Worm (Caenorhabditis elegans): ENCODE data around the gene Y43F8B.2.

Gene Y43F8B.2

DNA sequence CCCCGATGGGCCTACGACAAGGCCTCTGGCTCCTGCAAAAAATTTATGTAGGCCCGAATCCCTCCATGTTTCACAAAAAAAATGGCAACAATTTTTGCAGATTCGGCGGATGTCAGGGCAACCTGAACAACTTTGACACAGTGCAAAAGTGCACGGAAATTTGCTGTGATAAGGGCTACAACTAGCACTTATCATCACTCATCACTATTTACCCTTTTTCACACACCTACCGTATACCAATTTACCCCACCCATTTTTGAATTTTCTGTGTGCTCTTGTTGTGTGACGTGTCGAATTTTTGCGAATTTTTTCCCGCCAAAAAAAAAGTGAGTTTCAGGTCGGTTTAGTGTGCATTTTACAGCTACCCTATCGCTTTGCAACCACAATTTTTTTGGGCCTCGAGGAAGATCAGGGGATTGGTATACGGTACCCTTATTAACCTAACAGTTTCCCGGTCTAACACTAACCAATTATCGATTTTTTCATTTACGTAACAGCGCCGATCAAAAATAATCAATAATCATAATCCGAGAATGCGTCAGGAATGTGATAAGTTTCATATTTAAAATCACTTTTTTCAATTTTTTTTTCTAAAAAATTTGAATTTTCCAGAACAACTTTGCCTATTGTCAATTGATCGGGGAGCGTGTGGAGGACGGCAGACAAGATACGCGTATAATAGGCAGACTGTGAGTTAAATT is 14.3 kb downstream of the Y43F8B.2 start:
- TF ChIP-seq ceh-16 (tag; optimal IDR thresholded peaks at IDR 0.05): no peak
- TF ChIP-seq elt-2 (tag; optimal IDR thresholded peaks at IDR 0.05): peak; percentile 29
- no peak for TF ChIP-seq tbx-2 (tag; optimal IDR thresholded peaks at IDR 0.05)
- no peak for TF ChIP-seq ztf-4 (tag; optimal IDR thresholded peaks at IDR 0.05)
- no peak for TF ChIP-seq nhr-67 (tag; optimal IDR thresholded peaks at IDR 0.05)
- no peak for TF ChIP-seq eor-1 (tag; optimal IDR thresholded peaks at IDR 0.05)
- no peak for TF ChIP-seq snpc-4 (tag; optimal IDR thresholded peaks at IDR 0.05)
- TF ChIP-seq aly-2 (tag; optimal IDR thresholded peaks at IDR 0.05): no peak
- TF ChIP-seq pqm-1 (tag; optimal IDR thresholded peaks at IDR 0.05): peak; percentile 4

DNA sequence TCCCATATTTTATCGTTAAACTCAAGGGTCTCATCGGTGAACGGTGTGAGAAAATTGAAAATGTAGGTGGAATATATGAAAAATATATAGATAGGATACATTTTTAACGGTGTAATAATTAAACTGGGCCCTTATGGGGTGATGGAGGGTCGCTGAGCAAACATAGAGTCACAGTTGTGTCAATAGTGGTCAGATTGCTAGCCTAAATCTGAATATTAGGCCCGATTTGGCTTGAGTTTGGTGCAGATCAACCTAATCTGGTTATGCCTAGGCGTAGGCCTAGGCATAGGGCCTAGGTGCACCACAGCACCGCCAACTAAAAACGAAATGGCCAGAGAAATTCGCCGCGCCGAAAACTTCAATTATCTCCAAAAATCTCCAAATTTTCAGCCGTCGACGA is 19.4 kb downstream of the Y43F8B.2 start, which contains the start of gene phy-4:
Gene phy-4 (minus strand): TSS at position 101 of the 400 bp plus-strand sequence.
- TF ChIP-seq ztf-4 (tag; optimal IDR thresholded peaks at IDR 0.05) (no peak), ama-1 (optimal IDR thresholded peaks at IDR 0.05) (no peak), lin-15B (tag; optimal IDR thresholded peaks at IDR 0.05) (no peak), pqm-1 (tag; optimal IDR thresholded peaks at IDR 0.05) (no peak)

DNA sequence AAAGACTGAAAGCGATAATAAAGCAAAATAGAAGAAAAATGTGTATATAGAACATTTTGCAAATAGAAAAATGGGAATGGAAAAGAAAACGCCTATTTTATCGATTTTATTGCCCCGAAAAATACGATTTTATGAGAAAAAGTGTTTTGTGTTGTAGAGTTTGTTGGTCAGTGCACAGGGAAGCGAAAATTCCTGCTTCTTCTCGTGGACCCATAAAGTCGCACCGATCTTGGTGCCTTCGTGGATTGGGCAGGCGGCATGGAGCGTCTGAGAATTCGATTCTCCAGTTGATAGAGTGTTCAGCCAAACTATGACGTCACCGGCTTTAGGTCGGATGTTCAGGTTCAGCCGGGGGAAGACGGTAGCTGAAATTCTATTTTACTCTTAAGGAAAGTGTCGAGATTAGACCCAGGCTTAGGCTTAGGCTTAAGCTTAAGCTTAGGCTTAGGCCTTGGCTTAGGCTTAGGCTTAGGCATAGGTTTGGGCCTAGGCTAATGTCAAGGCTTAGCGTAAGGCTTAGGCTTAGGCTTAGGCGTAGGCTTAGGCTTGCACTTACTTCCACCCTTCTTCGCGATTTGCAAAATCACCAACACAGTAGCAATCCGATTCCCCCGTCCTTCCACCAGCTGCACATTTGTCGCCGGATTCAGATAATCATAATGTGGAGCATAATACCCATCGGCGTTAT is 20.5 kb downstream of the Y43F8B.2 start, which contains the start of gene Y43F8B.19:
Gene Y43F8B.19 (minus strand): TSS at position 51 of the 688 bp plus-strand sequence.
- no peak for TF ChIP-seq nhr-28 (tag; optimal IDR thresholded peaks at IDR 0.05)
- TF ChIP-seq nhr-12 (tag; optimal IDR thresholded peaks at IDR 0.05): no peak
- no peak for TF ChIP-seq elt-1 (tag; optimal IDR thresholded peaks at IDR 0.05)
- no peak for TF ChIP-seq snpc-4 (tag; optimal IDR thresholded peaks at IDR 0.05)
- TF ChIP-seq zag-1 (tag; optimal IDR thresholded peaks at IDR 0.05): no peak
- TF ChIP-seq ZK546.5 (tag; optimal IDR thresholded peaks at IDR 0.05): no peak

DNA sequence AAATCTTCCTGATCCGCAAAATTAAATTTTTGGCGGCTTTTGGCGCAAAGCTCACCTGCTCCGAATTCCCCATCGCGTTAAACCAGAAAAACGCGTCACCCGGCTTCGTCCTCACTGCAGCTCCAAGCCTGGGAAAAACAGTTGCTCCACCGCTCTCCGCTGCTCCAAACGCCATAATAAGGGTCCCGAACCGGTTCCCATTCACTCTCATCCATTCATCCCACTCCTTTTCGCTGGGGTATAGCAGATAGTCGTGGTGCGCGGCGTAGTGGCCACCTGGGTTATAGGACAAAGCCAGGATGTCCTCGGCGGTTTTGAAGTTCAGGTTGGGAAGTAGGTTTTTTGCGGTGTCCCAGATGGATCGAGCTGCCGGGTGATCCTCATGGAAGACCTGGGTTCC is 22.0 kb downstream of the Y43F8B.2 start:
- TF ChIP-seq pqm-1 (tag; optimal IDR thresholded peaks at IDR 0.05): no peak
- TF ChIP-seq unc-62 (GFP tag; optimal IDR thresholded peaks at IDR 0.05): no peak
- no peak for TF ChIP-seq nhr-23 (tag; optimal IDR thresholded peaks at IDR 0.05)
- no peak for TF ChIP-seq lin-39 (tag; optimal IDR thresholded peaks at IDR 0.05)
- TF ChIP-seq nhr-11 (tag; optimal IDR thresholded peaks at IDR 0.05): no peak
- no peak for TF ChIP-seq nhr-28 (tag; optimal IDR thresholded peaks at IDR 0.05)
- no peak for TF ChIP-seq sea-2 (GFP tag; optimal IDR thresholded peaks at IDR 0.05)
- TF ChIP-seq jun-1 (tag; optimal IDR thresholded peaks at IDR 0.05): no peak
- TF ChIP-seq fos-1 (tag; optimal IDR thresholded peaks at IDR 0.05): no peak
- TF ChIP-seq egl-5 (tag; optimal IDR thresholded peaks at IDR 0.05): no peak

DNA sequence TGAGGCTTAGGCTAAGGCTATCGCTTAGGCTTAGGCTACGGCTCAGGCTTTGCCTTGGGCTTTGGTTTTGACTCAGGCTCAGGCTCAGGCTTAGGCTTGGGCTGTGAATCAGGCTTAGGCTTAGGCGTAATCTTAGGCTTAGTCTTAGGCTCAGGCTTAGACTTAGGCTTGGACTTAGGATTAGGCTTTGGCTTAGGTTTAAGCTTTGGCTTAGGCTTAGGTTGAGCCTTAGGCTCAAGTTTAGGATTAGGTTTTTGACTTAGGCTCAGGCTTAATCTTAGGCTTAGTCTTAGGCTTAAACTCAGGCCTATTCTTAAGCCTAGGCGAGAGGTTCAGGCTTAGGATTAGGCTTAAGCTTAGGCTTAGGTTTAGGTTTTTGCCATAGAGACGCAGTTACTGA is 22.6 kb downstream of the Y43F8B.2 start:
- no peak for TF ChIP-seq nhr-23 (tag; optimal IDR thresholded peaks at IDR 0.05)
- no peak for TF ChIP-seq pha-4 (tag; optimal IDR thresholded peaks at IDR 0.05)
- no peak for TF ChIP-seq daf-12 (tag; optimal IDR thresholded peaks at IDR 0.05)
- no peak for TF ChIP-seq R02D3.7 (tag; optimal IDR thresholded peaks at IDR 0.05)
- no peak for TF ChIP-seq elt-3 (tag; optimal IDR thresholded peaks at IDR 0.05)
- TF ChIP-seq ceh-9 (tag; optimal IDR thresholded peaks at IDR 0.05): no peak
- no peak for TF ChIP-seq ama-1 (optimal IDR thresholded peaks at IDR 0.05)
- TF ChIP-seq ZK546.5 (tag; optimal IDR thresholded peaks at IDR 0.05): no peak
- no peak for TF ChIP-seq ceh-16 (tag; optimal IDR thresholded peaks at IDR 0.05)
- no peak for TF ChIP-seq pqm-1 (tag; optimal IDR thresholded peaks at IDR 0.05)
- no peak for TF ChIP-seq egl-27 (tag; optimal IDR thresholded peaks at IDR 0.05)
- no peak for TF ChIP-seq ztf-11 (tag; optimal IDR thresholded peaks at IDR 0.05)
- no peak for TF ChIP-seq nhr-43 (tag; optimal IDR thresholded peaks at IDR 0.05; ENCODE audit: poor library complexity, severe bottlenecking)
- TF ChIP-seq fos-1 (tag; optimal IDR thresholded peaks at IDR 0.05): no peak

DNA sequence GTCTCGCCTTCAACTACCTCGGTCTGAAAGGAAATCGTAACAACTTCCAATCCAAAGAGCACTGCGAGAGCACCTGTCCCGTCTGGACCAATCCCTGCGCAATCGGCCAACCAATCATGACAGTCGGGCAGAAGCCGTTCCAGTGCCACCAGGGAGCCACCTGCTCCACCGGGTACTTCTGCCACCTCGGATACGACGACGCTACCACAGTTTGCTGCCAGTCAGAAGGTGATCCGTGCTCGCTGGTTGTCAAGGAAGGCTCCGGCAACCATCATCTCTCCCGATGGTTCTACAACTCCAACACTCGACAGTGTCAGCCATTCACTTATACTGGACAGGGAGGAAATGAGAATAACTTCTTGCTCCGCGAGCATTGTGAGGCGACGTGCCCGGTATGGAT is 23.8 kb downstream of the Y43F8B.2 start:
- TF ChIP-seq mml-1 (tag; optimal IDR thresholded peaks at IDR 0.05): no peak
- TF ChIP-seq ztf-11 (tag; optimal IDR thresholded peaks at IDR 0.05): no peak
- no peak for TF ChIP-seq nhr-28 (tag; optimal IDR thresholded peaks at IDR 0.05)
- TF ChIP-seq egl-5 (tag; optimal IDR thresholded peaks at IDR 0.05): no peak
- no peak for TF ChIP-seq ama-1 (optimal IDR thresholded peaks at IDR 0.05)
- no peak for TF ChIP-seq nfya-1 (tag; optimal IDR thresholded peaks at IDR 0.05; ENCODE audit: insufficient read depth)
- TF ChIP-seq unc-39 (tag; optimal IDR thresholded peaks at IDR 0.05): no peak
- no peak for TF ChIP-seq ceh-82 (tag; optimal IDR thresholded peaks at IDR 0.05)
- TF ChIP-seq snpc-4 (tag; optimal IDR thresholded peaks at IDR 0.05): no peak

Measured in whole organism, L3 larva.